Worm (Caenorhabditis elegans) whole organism, L3 larva: ENCODE measurements around the gene asps-1.

Experiments
- R02D3.7 ChIP-seq: fragments of 150-350 bp; optimal IDR thresholded peaks from 2 replicates; lab custom pipeline; 2014; ENCODE audit warnings: missing biosample characterization, missing genetic modification characterization
- ZK546.5 ChIP-seq: sonication (generic microtip); optimal IDR thresholded peaks from 2 replicates; lab custom pipeline; 2017; ENCODE audit warnings: missing biosample characterization, missing genetic modification characterization
- aly-2 ChIP-seq: fragments of 150-350 bp; optimal IDR thresholded peaks from 2 replicates; lab custom pipeline; 2014; ENCODE audit warnings: missing biosample characterization, missing genetic modification characterization
- ama-1 ChIP-seq: fragments of 150-350 bp; optimal IDR thresholded peaks from 2 replicates; lab custom pipeline; 2018
- ceh-16 ChIP-seq: sonication (generic microtip); optimal IDR thresholded peaks from 2 replicates; lab custom pipeline; 2017; ENCODE audit warnings: missing biosample characterization, missing genetic modification characterization
- ceh-28 ChIP-seq: fragments of 150-350 bp; optimal IDR thresholded peaks from 2 replicates; lab custom pipeline; 2014; ENCODE audit warnings: missing biosample characterization, missing genetic modification reagents, missing genetic modification characterization
- ceh-82 ChIP-seq: fragments of 150-350 bp; optimal IDR thresholded peaks from 2 replicates; lab custom pipeline; 2014; ENCODE audit warnings: missing biosample characterization, missing genetic modification characterization
- ceh-9 ChIP-seq: sonication (generic microtip); optimal IDR thresholded peaks from 2 replicates; lab custom pipeline; 2018; ENCODE audit warnings: missing biosample characterization, missing genetic modification characterization
- daf-12 ChIP-seq: fragments of 150-350 bp; optimal IDR thresholded peaks from 2 replicates; lab custom pipeline; 2014; ENCODE audit warnings: missing biosample characterization, missing genetic modification reagents, missing genetic modification characterization
- egl-27 ChIP-seq: sonication (generic microtip); optimal IDR thresholded peaks from 4 replicates; lab custom pipeline; 2017; ENCODE audit warnings: missing biosample characterization, missing genetic modification reagents, missing genetic modification characterization
- egl-5 ChIP-seq: fragments of 150-350 bp; optimal IDR thresholded peaks from 2 replicates; lab custom pipeline; 2017; ENCODE audit warnings: missing biosample characterization, missing genetic modification reagents, missing genetic modification characterization, inconsistent platforms
- elt-1 ChIP-seq: fragments of 150-350 bp; optimal IDR thresholded peaks from 2 replicates; lab custom pipeline; 2014; ENCODE audit warnings: missing biosample characterization, missing genetic modification characterization
- elt-2 ChIP-seq: sonication (generic microtip); optimal IDR thresholded peaks from 2 replicates; lab custom pipeline; 2016; ENCODE audit warnings: missing genetic modification reagents, mild to moderate bottlenecking, missing genetic modification characterization, missing compliant biosample characterization
- elt-3 ChIP-seq, 3 experiments: fragments of 150-350 bp in 1 of 3; sonication (generic microtip) in 2 of 3; optimal IDR thresholded peaks; 2 replicates in 2 of 3; 4 replicates in 1 of 3; lab custom pipeline; 2014 to 2017; ENCODE audit warnings: missing biosample characterization in 3 of 3, missing genetic modification characterization in 3 of 3
- eor-1 ChIP-seq, 2 experiments: fragments of 150-350 bp; optimal IDR thresholded peaks; 2 replicates each; lab custom pipeline; 2014 to 2018; ENCODE audit warnings: missing biosample characterization in 2 of 2, missing genetic modification characterization in 2 of 2
- fkh-10 ChIP-seq: sonication (generic microtip); optimal IDR thresholded peaks from 2 replicates; lab custom pipeline; 2017; ENCODE audit warnings: missing biosample characterization, missing genetic modification reagents, missing genetic modification characterization
- fkh-2 ChIP-seq: fragments of 150-350 bp; optimal IDR thresholded peaks from 2 replicates; lab custom pipeline; 2014; ENCODE audit warnings: missing biosample characterization, missing genetic modification reagents, missing genetic modification characterization
- fos-1 ChIP-seq: fragments of 150-350 bp; optimal IDR thresholded peaks from 2 replicates; lab custom pipeline; 2014; ENCODE audit warnings: missing biosample characterization, missing genetic modification characterization
- hmg-11 ChIP-seq: sonication (generic microtip); optimal IDR thresholded peaks from 2 replicates; lab custom pipeline; 2016; ENCODE audit warnings: missing genetic modification characterization, missing compliant biosample characterization
- jun-1 ChIP-seq: fragments of 150-350 bp; optimal IDR thresholded peaks from 2 replicates; lab custom pipeline; 2014; ENCODE audit warnings: missing biosample characterization, missing genetic modification reagents, missing genetic modification characterization
- lin-15B ChIP-seq: fragments of 150-350 bp; optimal IDR thresholded peaks from 2 replicates; lab custom pipeline; 2014; ENCODE audit warnings: missing biosample characterization, missing genetic modification characterization
- lin-39 ChIP-seq: fragments of 150-350 bp; optimal IDR thresholded peaks from 2 replicates; lab custom pipeline; 2018; ENCODE audit warnings: missing biosample characterization, missing genetic modification reagents, missing genetic modification characterization
- lsy-12 ChIP-seq: sonication (generic microtip); optimal IDR thresholded peaks from 2 replicates; lab custom pipeline; 2016; ENCODE audit warnings: mild to moderate bottlenecking, missing genetic modification characterization, missing compliant biosample characterization
- mdl-1 ChIP-seq: fragments of 150-350 bp; optimal IDR thresholded peaks from 2 replicates; lab custom pipeline; 2014; ENCODE audit warnings: missing biosample characterization, missing genetic modification characterization
- nfya-1 ChIP-seq: sonication (generic microtip); optimal IDR thresholded peaks from 2 replicates; lab custom pipeline; 2017; ENCODE audit warnings: missing genetic modification characterization, mild to moderate bottlenecking, missing compliant biosample characterization, antibody characterized with exemption, moderate library complexity; ENCODE audit not compliant: insufficient read depth
- nhr-11 ChIP-seq: fragments of 150-350 bp; optimal IDR thresholded peaks from 2 replicates; lab custom pipeline; 2014; ENCODE audit warnings: missing biosample characterization, missing genetic modification characterization
- nhr-12 ChIP-seq: fragments of 150-350 bp; optimal IDR thresholded peaks from 2 replicates; lab custom pipeline; 2014; ENCODE audit warnings: missing biosample characterization, missing genetic modification characterization
- nhr-23 ChIP-seq: fragments of 150-350 bp; optimal IDR thresholded peaks from 2 replicates; lab custom pipeline; 2014; ENCODE audit warnings: missing biosample characterization, missing genetic modification reagents, missing genetic modification characterization
- nhr-237 ChIP-seq: fragments of 150-350 bp; optimal IDR thresholded peaks from 2 replicates; lab custom pipeline; 2014; ENCODE audit warnings: missing biosample characterization, missing genetic modification characterization
- nhr-25 ChIP-seq: sonication (generic microtip); optimal IDR thresholded peaks from 2 replicates; lab custom pipeline; 2017; ENCODE audit warnings: missing biosample characterization, missing genetic modification characterization
- nhr-28 ChIP-seq: fragments of 150-350 bp; optimal IDR thresholded peaks from 2 replicates; lab custom pipeline; 2014; ENCODE audit warnings: missing biosample characterization, missing genetic modification characterization
- nhr-43 ChIP-seq: sonication (generic microtip); optimal IDR thresholded peaks from 2 replicates; lab custom pipeline; 2016; ENCODE audit warnings: mild to moderate bottlenecking, missing genetic modification characterization, missing compliant biosample characterization; ENCODE audit not compliant: poor library complexity, severe bottlenecking
- nhr-67 ChIP-seq: fragments of 150-350 bp; optimal IDR thresholded peaks from 2 replicates; lab custom pipeline; 2014; ENCODE audit warnings: missing biosample characterization, missing genetic modification characterization
- nhr-76 ChIP-seq: fragments of 150-350 bp; sonication (generic microtip); optimal IDR thresholded peaks from 5 replicates; lab custom pipeline; 2014; ENCODE audit warnings: missing biosample characterization, missing genetic modification characterization
- nhr-77 ChIP-seq: fragments of 150-350 bp; optimal IDR thresholded peaks from 2 replicates; lab custom pipeline; 2014; ENCODE audit warnings: missing biosample characterization, missing genetic modification characterization
- pha-4 ChIP-seq: fragments of 150-350 bp; optimal IDR thresholded peaks from 2 replicates; lab custom pipeline; 2014; ENCODE audit warnings: missing biosample characterization, missing genetic modification reagents, missing genetic modification characterization
- pqm-1 ChIP-seq: fragments of 150-350 bp; optimal IDR thresholded peaks from 2 replicates; lab custom pipeline; 2017; ENCODE audit warnings: missing biosample characterization, missing genetic modification characterization, inconsistent platforms
- sea-2 ChIP-seq: fragments of 150-350 bp; sonication (generic microtip); optimal IDR thresholded peaks from 4 replicates; lab custom pipeline; 2014; ENCODE audit warnings: missing biosample characterization, missing genetic modification reagents, missing genetic modification characterization
- skn-1 ChIP-seq: fragments of 150-350 bp; optimal IDR thresholded peaks from 2 replicates; lab custom pipeline; 2014; ENCODE audit warnings: missing biosample characterization, missing genetic modification characterization
- snpc-4 ChIP-seq: fragments of 150-350 bp; optimal IDR thresholded peaks from 2 replicates; lab custom pipeline; 2014; ENCODE audit warnings: missing biosample characterization, missing genetic modification characterization
- tbx-2 ChIP-seq: sonication (generic microtip); optimal IDR thresholded peaks from 2 replicates; lab custom pipeline; 2016; ENCODE audit warnings: mild to moderate bottlenecking, missing genetic modification characterization, missing compliant biosample characterization
- unc-39 ChIP-seq: sonication (generic microtip); optimal IDR thresholded peaks from 4 replicates; lab custom pipeline; 2017; ENCODE audit warnings: missing biosample characterization, missing genetic modification characterization
- unc-62 ChIP-seq: fragments of 150-350 bp; sonication (generic microtip); optimal IDR thresholded peaks from 4 replicates; lab custom pipeline; 2014; ENCODE audit warnings: missing biosample characterization, missing genetic modification reagents, missing genetic modification characterization
- zag-1 ChIP-seq: fragments of 150-350 bp; optimal IDR thresholded peaks from 2 replicates; lab custom pipeline; 2014; ENCODE audit warnings: missing biosample characterization, missing genetic modification characterization
- ztf-11 ChIP-seq: fragments of 150-350 bp; optimal IDR thresholded peaks from 2 replicates; lab custom pipeline; 2014; ENCODE audit warnings: missing biosample characterization, missing genetic modification characterization
- ztf-4 ChIP-seq: fragments of 150-350 bp; optimal IDR thresholded peaks from 2 replicates; lab custom pipeline; 2014; ENCODE audit warnings: missing biosample characterization, missing genetic modification characterization

Gene asps-1

ce11 chrV:10358238-10358637 is 41.0 kb upstream of the asps-1 start, which contains the start of gene ttll-15:
ttll-15 (plus strand) TSS chrV:10358538.
- no peak for TF ChIP-seq R02D3.7 (tag; lab: Kevin White, UChicago)
- TF ChIP-seq ZK546.5 (tag; lab: Kevin White, UChicago) = no peak
- TF ChIP-seq ztf-4 (tag; lab: Kevin White, UChicago) = no peak
- TF ChIP-seq nhr-77 (tag; lab: Kevin White, UChicago) = no peak
- TF ChIP-seq lsy-12 (tag; lab: Kevin White, UChicago) = no peak
- TF ChIP-seq nhr-67 (tag; lab: Kevin White, UChicago) = no peak
- TF ChIP-seq skn-1 (tag; lab: Kevin White, UChicago) = no peak
- TF ChIP-seq nhr-25 (tag; lab: Kevin White, UChicago) = no peak
- TF ChIP-seq elt-3 (tag; optimal IDR thresholded peaks at IDR 0.05; lab: Kevin White, UChicago) = no peak
- TF ChIP-seq, all 47 proteins: peak for 0

- TF ChIP-seq nhr-76 = no peak
- no peak for TF ChIP-seq jun-1
- no peak for TF ChIP-seq fos-1
- peak; percentile 20 for TF ChIP-seq pqm-1 (tag; lab: Kevin White, UChicago)
- TF ChIP-seq fkh-2 (tag; lab: Kevin White, UChicago) = no peak
- TF ChIP-seq tbx-2 (tag; lab: Kevin White, UChicago) = no peak
- TF ChIP-seq elt-2 (tag; lab: Kevin White, UChicago) = peak; percentile 53
- no peak for TF ChIP-seq ceh-82 (tag; lab: Kevin White, UChicago)
- no peak for TF ChIP-seq R02D3.7 (tag; lab: Kevin White, UChicago)
- no peak for TF ChIP-seq ZK546.5 (tag; lab: Kevin White, UChicago)
- no peak for TF ChIP-seq nhr-28
- TF ChIP-seq, all 47 proteins: peak for 2
Observed at ce11 chrV:10357467-10357953, 40.3 kb upstream of the asps-1 start, which contains the start of gene ceeh-2. ceeh-2 (minus strand) TSS chrV:10357903.

- TF ChIP-seq ceh-28 (tag; lab: Kevin White, UChicago) = peak; percentile 5
- TF ChIP-seq aly-2 (tag; lab: Kevin White, UChicago) = no peak
- TF ChIP-seq fkh-10 (GFP tag; lab: Kevin White, UChicago) = no peak
- no peak for TF ChIP-seq unc-39 (tag; lab: Kevin White, UChicago)
- no peak for TF ChIP-seq egl-27
- TF ChIP-seq nhr-237 = no peak
- TF ChIP-seq ztf-11 (tag; lab: Kevin White, UChicago) = no peak
- no peak for TF ChIP-seq nhr-67 (tag; lab: Kevin White, UChicago)
- peak; percentile 90 for TF ChIP-seq lin-15B (tag; lab: Kevin White, UChicago)
- TF ChIP-seq nfya-1 (tag; lab: Kevin White, UChicago) = peak; percentile 80
- no peak for TF ChIP-seq nhr-12 (tag; lab: Kevin White, UChicago)
- no peak for TF ChIP-seq fos-1
- TF ChIP-seq nhr-28 = no peak
- TF ChIP-seq elt-2 (tag; lab: Kevin White, UChicago) = peak; percentile 28
- TF ChIP-seq R02D3.7 (tag; lab: Kevin White, UChicago) = peak; percentile 24
- no peak for TF ChIP-seq ZK546.5 (tag; lab: Kevin White, UChicago)
- TF ChIP-seq ama-1 (lab: Kevin White, UChicago) = no peak
- TF ChIP-seq lin-39 = no peak
- no peak for TF ChIP-seq pqm-1 (tag; lab: Kevin White, UChicago)
- TF ChIP-seq mdl-1 (tag; lab: Kevin White, UChicago) = no peak
- no peak for TF ChIP-seq elt-3 (tag; optimal IDR thresholded peaks at IDR 0.05; lab: Kevin White, UChicago)
- TF ChIP-seq ceh-9 (tag; lab: Kevin White, UChicago) = no peak
- no peak for TF ChIP-seq unc-62 (GFP tag; lab: Kevin White, UChicago)
- TF ChIP-seq fkh-2 (tag; lab: Kevin White, UChicago) = no peak
- no peak for TF ChIP-seq jun-1
- no peak for TF ChIP-seq sea-2
- peak; percentile 92 for TF ChIP-seq pha-4 (tag; lab: Kevin White, UChicago)
- TF ChIP-seq egl-5 = no peak
- no peak for TF ChIP-seq daf-12 (tag; lab: Kevin White, UChicago)
- no peak for TF ChIP-seq skn-1 (tag; lab: Kevin White, UChicago)
- no peak for TF ChIP-seq eor-1 (tag; optimal IDR thresholded peaks at IDR 0.05; lab: Kevin White, UChicago)
- no peak for TF ChIP-seq nhr-76
- no peak for TF ChIP-seq nhr-77 (tag; lab: Kevin White, UChicago)
- no peak for TF ChIP-seq nhr-11 (tag; lab: Kevin White, UChicago)
- TF ChIP-seq elt-1 = no peak
- TF ChIP-seq ceh-82 (tag; lab: Kevin White, UChicago) = no peak
- no peak for TF ChIP-seq ztf-4 (tag; lab: Kevin White, UChicago)
- TF ChIP-seq tbx-2 (tag; lab: Kevin White, UChicago) = peak; percentile 36
- peak; percentile 92 for TF ChIP-seq nhr-43 (tag; lab: Kevin White, UChicago)
- peak; percentile 51 for TF ChIP-seq hmg-11 (tag; lab: Kevin White, UChicago)
- peak; percentile 54 for TF ChIP-seq lsy-12 (tag; lab: Kevin White, UChicago)
- peak; percentile 80 for TF ChIP-seq nhr-23 (tag; lab: Kevin White, UChicago)
- TF ChIP-seq zag-1 = no peak
- peak; percentile 57 for TF ChIP-seq nhr-25 (tag; lab: Kevin White, UChicago)
- TF ChIP-seq snpc-4 (tag; lab: Kevin White, UChicago) = peak; percentile 81
- TF ChIP-seq ceh-16 (tag; lab: Kevin White, UChicago) = no peak
Observed at ce11 chrV:10355773-10356335, 38.7 kb upstream of the asps-1 start, which contains the start of gene sluh-7. sluh-7 (minus strand) TSS chrV:10355823.
